Worm (Caenorhabditis elegans) whole organism, L4 larva: ENCODE results near the gene Y38E10A.24.

Source experiments
- R02D3.7 ChIP-seq: fragments of 150-350 bp; sonication (generic microtip); optimal IDR thresholded peaks from 3 replicates; lab custom pipeline; 2014; ENCODE audit warnings: missing biosample characterization, missing genetic modification characterization
- Y48G9A.11 ChIP-seq: fragments of 200-800 bp; sonication (Bioruptor generic); IDR thresholded peaks from 2 replicates; pipeline ENCODE4 v1.3.6; 2022; ENCODE audit warnings: missing genetic modification reagents, missing genetic modification characterization, missing compliant biosample characterization
- Y75B8A.6 ChIP-seq: fragments of 200-800 bp; sonication (Bioruptor generic); IDR thresholded peaks from 2 replicates; pipeline ENCODE4 v1.3.6; 2022; ENCODE audit warnings: missing genetic modification reagents, missing genetic modification characterization, missing compliant biosample characterization
- ZK337.2 ChIP-seq: fragments of 200-800 bp; sonication (Bioruptor generic); IDR thresholded peaks from 2 replicates; pipeline ENCODE4 v1.3.6; 2022; ENCODE audit warnings: missing genetic modification reagents, missing genetic modification characterization, missing compliant biosample characterization
- aha-1 ChIP-seq: fragments of 150-350 bp; peaks from one replicate; lab custom pipeline; 2014; ENCODE audit warnings: missing biosample characterization, missing genetic modification characterization
- ceh-44 ChIP-seq: fragments of 200-800 bp; sonication (Bioruptor generic); IDR thresholded peaks from 2 replicates; pipeline ENCODE4 v1.3.6; 2022; ENCODE audit warnings: missing genetic modification reagents, missing genetic modification characterization, missing compliant biosample characterization
- dpl-1 ChIP-seq: fragments of 150-350 bp; optimal IDR thresholded peaks from 2 replicates; lab custom pipeline; 2014; ENCODE audit warnings: missing biosample characterization, missing genetic modification reagents, missing genetic modification characterization
- madf-5 ChIP-seq, 2 experiments: fragments of 200-800 bp; sonication (Bioruptor generic); IDR thresholded peaks; 2 replicates each; pipeline ENCODE4 v1.3.6; 2022; ENCODE audit warnings: missing compliant biosample characterization in 2 of 2, missing genetic modification characterization in 2 of 2
- nhr-10 ChIP-seq: fragments of 150-350 bp; optimal IDR thresholded peaks from 2 replicates; lab custom pipeline; 2014; ENCODE audit warnings: missing biosample characterization, missing genetic modification characterization
- nhr-76 ChIP-seq: fragments of 150-350 bp; optimal IDR thresholded peaks from 2 replicates; lab custom pipeline; 2014; ENCODE audit warnings: missing biosample characterization, missing genetic modification characterization
- unc-39 ChIP-seq: sonication (generic microtip); optimal IDR thresholded peaks from 2 replicates; lab custom pipeline; 2017; ENCODE audit warnings: missing biosample characterization, missing genetic modification characterization

ce11 chrII:12692694-12693093 lies 13.9 kb downstream of the Y38E10A.24 start:
- no peak for TF ChIP-seq dpl-1 (GFP tag; lab: Kevin White, UChicago)
- TF ChIP-seq unc-39, result no peak
- no peak for TF ChIP-seq Y75B8A.6
- TF ChIP-seq ceh-44 (GFP tag; lab: Robert Waterston, UW), result no peak
- no peak for TF ChIP-seq nhr-10 (tag; lab: Kevin White, UChicago)
- no peak for TF ChIP-seq madf-5 (GFP tag; IDR thresholded peaks at IDR 0.05; lab: Robert Waterston, UW)
- no peak for TF ChIP-seq nhr-76 (tag; lab: Kevin White, UChicago)
- no peak for TF ChIP-seq aha-1
- no peak for TF ChIP-seq ZK337.2
- TF ChIP-seq R02D3.7 (tag; lab: Kevin White, UChicago), result no peak
- TF ChIP-seq Y48G9A.11 (GFP tag; lab: Robert Waterston, UW), result no peak
